Worm (Caenorhabditis elegans) whole organism, L3 larva: ENCODE data around the gene T28A11.2.

Source experiments
- R02D3.7 ChIP-seq: fragments of 150-350 bp; optimal IDR thresholded peaks from 2 replicates; lab custom pipeline; 2014; ENCODE audit warnings: missing biosample characterization, missing genetic modification characterization
- daf-12 ChIP-seq: fragments of 150-350 bp; optimal IDR thresholded peaks from 2 replicates; lab custom pipeline; 2014; ENCODE audit warnings: missing biosample characterization, missing genetic modification reagents, missing genetic modification characterization
- elt-1 ChIP-seq: fragments of 150-350 bp; optimal IDR thresholded peaks from 2 replicates; lab custom pipeline; 2014; ENCODE audit warnings: missing biosample characterization, missing genetic modification characterization
- jun-1 ChIP-seq: fragments of 150-350 bp; optimal IDR thresholded peaks from 2 replicates; lab custom pipeline; 2014; ENCODE audit warnings: missing biosample characterization, missing genetic modification reagents, missing genetic modification characterization
- lin-15B ChIP-seq: fragments of 150-350 bp; optimal IDR thresholded peaks from 2 replicates; lab custom pipeline; 2014; ENCODE audit warnings: missing biosample characterization, missing genetic modification characterization
- mdl-1 ChIP-seq: fragments of 150-350 bp; optimal IDR thresholded peaks from 2 replicates; lab custom pipeline; 2014; ENCODE audit warnings: missing biosample characterization, missing genetic modification characterization
- nhr-237 ChIP-seq: fragments of 150-350 bp; optimal IDR thresholded peaks from 2 replicates; lab custom pipeline; 2014; ENCODE audit warnings: missing biosample characterization, missing genetic modification characterization
- skn-1 ChIP-seq: fragments of 150-350 bp; optimal IDR thresholded peaks from 2 replicates; lab custom pipeline; 2014; ENCODE audit warnings: missing biosample characterization, missing genetic modification characterization
- tbx-2 ChIP-seq: sonication (generic microtip); optimal IDR thresholded peaks from 2 replicates; lab custom pipeline; 2016; ENCODE audit warnings: mild to moderate bottlenecking, missing genetic modification characterization, missing compliant biosample characterization
- unc-39 ChIP-seq: sonication (generic microtip); optimal IDR thresholded peaks from 4 replicates; lab custom pipeline; 2017; ENCODE audit warnings: missing biosample characterization, missing genetic modification characterization
- unc-62 ChIP-seq: fragments of 150-350 bp; sonication (generic microtip); optimal IDR thresholded peaks from 4 replicates; lab custom pipeline; 2014; ENCODE audit warnings: missing biosample characterization, missing genetic modification reagents, missing genetic modification characterization

- TF ChIP-seq mdl-1 (tag; lab: Kevin White, UChicago) (no peak), lin-15B (tag; lab: Kevin White, UChicago) (no peak), elt-1 (no peak), skn-1 (tag; lab: Kevin White, UChicago) (no peak), R02D3.7 (no peak), daf-12 (tag; lab: Kevin White, UChicago) (no peak), unc-62 (GFP tag; lab: Kevin White, UChicago) (no peak), nhr-237 (tag; lab: Kevin White, UChicago) (no peak), jun-1 (tag; lab: Kevin White, UChicago) (no peak), tbx-2 (no peak), unc-39 (tag; lab: Kevin White, UChicago) (no peak)
Observed at ce11 chrV:3284629-3285028, 4.5 kb downstream of the T28A11.2 start, which contains the start of gene F35F10.5.
